Fruit fly (Drosophila melanogaster): Measurements from ENCODE around the gene slp2.

dm6 chr2L:3827406-3828133 lies 9.1 kb upstream of the slp2 start:
- TF ChIP-seq ind (GFP tag; optimal IDR thresholded peaks at IDR 0.05) = no peak
- no peak for TF ChIP-seq ro (GFP tag; IDR thresholded peaks at IDR 0.05)
- no peak for TF ChIP-seq CG42726 (GFP tag; IDR thresholded peaks at IDR 0.05; ENCODE audit: partially characterized antibody)
- peak; percentile 78; the same call in 2 of the 3 replicates for TF ChIP-seq CG2199 (GFP tag; IDR thresholded peaks at IDR 0.05)
- no peak for TF ChIP-seq CG10147 (GFP tag; optimal IDR thresholded peaks at IDR 0.05)
- TF ChIP-seq crc (GFP tag; optimal IDR thresholded peaks at IDR 0.05) = no peak
- no peak for TF ChIP-seq CkIIα-i1 (GFP tag; IDR thresholded peaks at IDR 0.05)
- 0 out of 2 replicates have a peak, but pooled peaks have one; percentile 12 for TF ChIP-seq CG11696 (GFP tag; IDR thresholded peaks at IDR 0.05)
